Fruit fly (Drosophila melanogaster) whole organism, embryonic: ENCODE results near the gene PolG2.
A peak's percentile ranks its signal among the peaks of the same experiment; 100 is the strongest.

ENCODE experiments used
- Ada2b ChIP-seq: fragments of 200-800 bp; sonication (Bioruptor generic); IDR thresholded peaks from 2 replicates; pipeline ENCODE4 v1.3.6; 2022; ENCODE audit warnings: missing biosample characterization, missing genetic modification characterization
- Adf1 ChIP-seq: fragments of 200-800 bp; sonication (Bioruptor generic); IDR thresholded peaks from 2 replicates; pipeline ENCODE4 v1.3.6; 2022; ENCODE audit warnings: missing biosample characterization, missing genetic modification characterization
- Aef1 ChIP-seq: fragments of 200-800 bp; sonication (Bioruptor generic); IDR thresholded peaks from 3 replicates; pipeline ENCODE4 v1.3.6; 2022; ENCODE audit warnings: missing biosample characterization, missing genetic modification characterization
- Blimp-1 ChIP-seq: fragments of 200-800 bp; sonication (Bioruptor generic); optimal IDR thresholded peaks from 3 replicates; lab custom pipeline; 2018; ENCODE audit warnings: missing biosample characterization, missing genetic modification characterization, mild to moderate bottlenecking, moderate library complexity, missing genetic modification reagents
- CG12236 ChIP-seq: fragments of 200-800 bp; sonication (Bioruptor generic); optimal IDR thresholded peaks from 2 replicates; lab custom pipeline; 2016; ENCODE audit warnings: missing biosample characterization, missing genetic modification characterization
- CG12299 ChIP-seq: fragments of 200-800 bp; sonication (Bioruptor generic); optimal IDR thresholded peaks from 2 replicates; lab custom pipeline; 2018; ENCODE audit warnings: missing biosample characterization, mild to moderate bottlenecking, missing genetic modification characterization
- CG13624 ChIP-seq: fragments of 200-800 bp; sonication (Bioruptor generic); optimal IDR thresholded peaks from 2 replicates; lab custom pipeline; 2016; ENCODE audit warnings: missing biosample characterization, missing genetic modification characterization
- CG17186 ChIP-seq: fragments of 200-800 bp; sonication (Bioruptor generic); optimal IDR thresholded peaks from 3 replicates; lab custom pipeline; 2017; ENCODE audit warnings: missing biosample characterization, missing genetic modification reagents, missing genetic modification characterization
- CG17359 ChIP-seq: fragments of 200-800 bp; sonication (Bioruptor generic); optimal IDR thresholded peaks from 3 replicates; lab custom pipeline; 2018; ENCODE audit warnings: missing biosample characterization, mild to moderate bottlenecking, missing genetic modification characterization, moderate library complexity
- CG17568 ChIP-seq: fragments of 200-800 bp; sonication (Bioruptor generic); optimal IDR thresholded peaks from 2 replicates; lab custom pipeline; 2018; ENCODE audit warnings: missing biosample characterization, mild to moderate bottlenecking, missing genetic modification characterization, moderate library complexity
- CG18476 ChIP-seq: fragments of 200-800 bp; sonication (Bioruptor generic); optimal IDR thresholded peaks from 2 replicates; lab custom pipeline; 2016; ENCODE audit warnings: missing biosample characterization, mild to moderate bottlenecking, missing genetic modification characterization
- CG2678 ChIP-seq: fragments of 200-800 bp; sonication (Bioruptor generic); optimal IDR thresholded peaks from 3 replicates; lab custom pipeline; 2019; ENCODE audit warnings: missing biosample characterization, mild to moderate bottlenecking, missing genetic modification characterization, moderate library complexity
- CG31388 ChIP-seq: fragments of 200-800 bp; sonication (Bioruptor generic); optimal IDR thresholded peaks from 2 replicates; lab custom pipeline; 2016; ENCODE audit warnings: missing biosample characterization, missing genetic modification characterization
- CG34376 ChIP-seq: fragments of 200-800 bp; sonication (Bioruptor generic); optimal IDR thresholded peaks from 2 replicates; lab custom pipeline; 2018; ENCODE audit warnings: missing biosample characterization, mild to moderate bottlenecking, missing genetic modification characterization
- CG5953 ChIP-seq: fragments of 200-800 bp; sonication (Bioruptor generic); IDR thresholded peaks from 2 replicates; pipeline ENCODE4 v1.3.6; 2022; ENCODE audit warnings: missing biosample characterization, missing genetic modification characterization
- CG6254 ChIP-seq: fragments of 200-800 bp; sonication (Bioruptor generic); optimal IDR thresholded peaks from 3 replicates; lab custom pipeline; 2017; ENCODE audit warnings: mild to moderate bottlenecking, missing biosample characterization, missing genetic modification reagents, missing genetic modification characterization
- CG7987 ChIP-seq: fragments of 200-800 bp; sonication (Bioruptor generic); optimal IDR thresholded peaks from 2 replicates; lab custom pipeline; 2018; ENCODE audit warnings: missing biosample characterization, mild to moderate bottlenecking, missing genetic modification characterization, moderate library complexity
- CG9215 ChIP-seq: fragments of 200-800 bp; sonication (Bioruptor generic); IDR thresholded peaks from 2 replicates; pipeline ENCODE4 v1.3.6; 2022; ENCODE audit warnings: missing biosample characterization, missing genetic modification characterization
- CG9876 ChIP-seq: fragments of 200-800 bp; sonication (Bioruptor generic); optimal IDR thresholded peaks from 2 replicates; lab custom pipeline; 2016; ENCODE audit warnings: missing biosample characterization, missing genetic modification characterization
- D ChIP-seq, 2 experiments: fragments of 200-800 bp in 1 of 2; fragments of >200 bp in 1 of 2; sonication (Bioruptor generic) in 1 of 2; optimal IDR thresholded peaks; 2 replicates in 1 of 2; 3 replicates in 1 of 2; lab custom pipeline; 2017; ENCODE audit warnings: mild to moderate bottlenecking in 1 of 2, missing biosample characterization in 1 of 2, missing genetic modification characterization in 1 of 2, missing genetic modification reagents in 1 of 2
- Dll ChIP-seq: fragments of 200-800 bp; sonication (Bioruptor generic); IDR thresholded peaks from 4 replicates; pipeline ENCODE4 v1.3.6; 2022; ENCODE audit warnings: missing biosample characterization, missing genetic modification characterization; ENCODE audit not compliant: partially characterized antibody
- Fer3 ChIP-seq: fragments of 200-800 bp; sonication (Bioruptor generic); optimal IDR thresholded peaks from 2 replicates; lab custom pipeline; 2018; ENCODE audit warnings: missing biosample characterization, mild to moderate bottlenecking, missing genetic modification characterization, moderate library complexity
- HHEX ChIP-seq: fragments of 200-800 bp; sonication (Bioruptor generic); optimal IDR thresholded peaks from 3 replicates; lab custom pipeline; 2017; ENCODE audit warnings: missing biosample characterization, mild to moderate bottlenecking, missing genetic modification characterization, missing genetic modification reagents
- HLH3B ChIP-seq: fragments of 200-800 bp; sonication (Bioruptor generic); IDR thresholded peaks from 2 replicates; pipeline ENCODE4 v1.3.6; 2022; ENCODE audit warnings: missing biosample characterization, missing genetic modification characterization
- Hey ChIP-seq: fragments of 200-800 bp; sonication (Bioruptor generic); optimal IDR thresholded peaks from 3 replicates; lab custom pipeline; 2018; ENCODE audit warnings: missing biosample characterization, mild to moderate bottlenecking, missing genetic modification characterization
- Hmx ChIP-seq: fragments of 200-800 bp; sonication (Bioruptor generic); optimal IDR thresholded peaks from 2 replicates; lab custom pipeline; 2016; ENCODE audit warnings: missing biosample characterization, missing genetic modification characterization
- Hr51 ChIP-seq, 2 experiments: fragments of 200-800 bp; sonication (Bioruptor generic); optimal IDR thresholded peaks; 2 replicates in 1 of 2; 3 replicates in 1 of 2; lab custom pipeline; 2016 to 2018; ENCODE audit warnings: missing biosample characterization in 2 of 2, missing genetic modification characterization in 2 of 2, mild to moderate bottlenecking in 1 of 2, moderate library complexity in 1 of 2
- Hsf ChIP-seq: fragments of 200-800 bp; sonication (Bioruptor generic); optimal IDR thresholded peaks from 3 replicates; lab custom pipeline; 2016; ENCODE audit warnings: missing biosample characterization, missing genetic modification characterization
- NfI ChIP-seq: fragments of 200-800 bp; sonication (Bioruptor generic); optimal IDR thresholded peaks from 3 replicates; lab custom pipeline; 2018; ENCODE audit warnings: missing biosample characterization, mild to moderate bottlenecking, missing genetic modification characterization, moderate library complexity
- Scr ChIP-seq: fragments of 200-800 bp; sonication (Bioruptor generic); IDR thresholded peaks from 2 replicates; pipeline ENCODE4 v1.3.6; 2022; ENCODE audit warnings: missing biosample characterization, missing genetic modification characterization; ENCODE audit not compliant: partially characterized antibody
- Tbp ChIP-seq: fragments of >200 bp; optimal IDR thresholded peaks from 2 replicates; lab custom pipeline; 2018; ENCODE audit warnings: missing biosample characterization, missing genetic modification characterization
- ase ChIP-seq: fragments of 200-800 bp; sonication (Bioruptor generic); IDR thresholded peaks from 3 replicates; pipeline ENCODE4 v1.3.6; 2022; ENCODE audit warnings: missing biosample characterization, missing genetic modification characterization
- bcd ChIP-seq: fragments of 200-800 bp; sonication (Bioruptor generic); optimal IDR thresholded peaks from 2 replicates; lab custom pipeline; 2017; ENCODE audit warnings: missing biosample characterization, mild to moderate bottlenecking, missing genetic modification characterization
- br ChIP-seq: fragments of >200 bp; optimal IDR thresholded peaks from 2 replicates; lab custom pipeline; 2017
- croc ChIP-seq: fragments of 200-800 bp; sonication (Bioruptor generic); conservative IDR thresholded peaks from 3 replicates; pipeline ENCODE4 v1.3.6; 2022; ENCODE audit warnings: missing biosample characterization, missing genetic modification characterization
- da ChIP-seq: fragments of 200-800 bp; sonication (Bioruptor generic); optimal IDR thresholded peaks from 2 replicates; lab custom pipeline; 2016; ENCODE audit warnings: missing biosample characterization, missing genetic modification characterization
- esg ChIP-seq: fragments of 200-800 bp; sonication (Bioruptor generic); conservative IDR thresholded peaks from 2 replicates; pipeline ENCODE4 v1.3.6; 2022; ENCODE audit warnings: missing biosample characterization, missing genetic modification characterization
- fd64A ChIP-seq: fragments of 200-800 bp; sonication (Bioruptor generic); optimal IDR thresholded peaks from 3 replicates; lab custom pipeline; 2018; ENCODE audit warnings: missing biosample characterization, mild to moderate bottlenecking, missing genetic modification characterization
- gcm2 ChIP-seq: fragments of 200-800 bp; sonication (Bioruptor generic); optimal IDR thresholded peaks from 2 replicates; lab custom pipeline; 2016; ENCODE audit warnings: missing biosample characterization, missing genetic modification characterization
- gfzf ChIP-seq: fragments of 200-800 bp; sonication (Bioruptor generic); optimal IDR thresholded peaks from 2 replicates; lab custom pipeline; 2016; ENCODE audit warnings: missing biosample characterization, mild to moderate bottlenecking, missing genetic modification characterization, moderate library complexity
- h ChIP-seq: fragments of >200 bp; optimal IDR thresholded peaks from 2 replicates; lab custom pipeline; 2017
- insv ChIP-seq, 2 experiments: fragments of 200-800 bp; sonication (Bioruptor generic); optimal IDR thresholded peaks; 3 replicates each; lab custom pipeline; 2016 to 2018; ENCODE audit warnings: missing biosample characterization in 2 of 2, missing genetic modification characterization in 2 of 2
- kah ChIP-seq: fragments of 200-800 bp; sonication (Bioruptor generic); optimal IDR thresholded peaks from 2 replicates; lab custom pipeline; 2018; ENCODE audit warnings: missing biosample characterization, mild to moderate bottlenecking, missing genetic modification characterization
- lmd ChIP-seq: fragments of 200-800 bp; sonication (Bioruptor generic); IDR thresholded peaks from 2 replicates; pipeline ENCODE4 v1.3.6; 2022; ENCODE audit warnings: missing biosample characterization, missing genetic modification characterization
- mam ChIP-seq: fragments of 200-800 bp; sonication (Bioruptor generic); optimal IDR thresholded peaks from 3 replicates; lab custom pipeline; 2016; ENCODE audit warnings: missing biosample characterization, missing genetic modification characterization
- phol ChIP-seq: fragments of 200-800 bp; sonication (Bioruptor generic); optimal IDR thresholded peaks from 3 replicates; lab custom pipeline; 2018; ENCODE audit warnings: missing biosample characterization, mild to moderate bottlenecking, missing genetic modification characterization, moderate library complexity
- sug ChIP-seq: fragments of 200-800 bp; optimal IDR thresholded peaks from 2 replicates; lab custom pipeline; 2019; ENCODE audit warnings: missing biosample characterization, mild to moderate bottlenecking, missing genetic modification characterization, moderate library complexity
- unc-4 ChIP-seq: fragments of 200-800 bp; sonication (Bioruptor generic); IDR thresholded peaks from 2 replicates; pipeline ENCODE4 v1.3.6; 2022; ENCODE audit warnings: missing biosample characterization, missing genetic modification characterization; ENCODE audit not compliant: partially characterized antibody
- unpg ChIP-seq: fragments of 200-800 bp; sonication (Bioruptor generic); optimal IDR thresholded peaks from 3 replicates; lab custom pipeline; 2018; ENCODE audit warnings: missing biosample characterization, mild to moderate bottlenecking, missing genetic modification characterization, moderate library complexity
- wor ChIP-seq: fragments of 200-800 bp; sonication (Bioruptor generic); IDR thresholded peaks from 2 replicates; pipeline ENCODE4 v1.3.6; 2022; ENCODE audit warnings: missing biosample characterization, missing genetic modification characterization
- zen ChIP-seq: fragments of 200-800 bp; sonication (Bioruptor generic); optimal IDR thresholded peaks from 3 replicates; lab custom pipeline; 2018; ENCODE audit warnings: missing biosample characterization, mild to moderate bottlenecking, missing genetic modification characterization, moderate library complexity

The PolG2 gene

dm6 chr2L:13833058-13833457 is at the start of gene PolG2, which contains the start of the genes GatC and Polr2C (continued):
- TF ChIP-seq Blimp-1 (GFP tag; lab: Kevin White, UChicago) (no peak), CG12299 (tag; lab: Kevin White, UChicago) (peak; percentile 64), HLH3B (no peak; the same call in 1 of the 2 replicates), Adf1 (GFP tag; lab: Robert Waterston, UW) (0 out of 2 replicates have a peak, but pooled peaks have one; percentile 25), NfI (peak; percentile 60), unpg (GFP tag; lab: Kevin White, UChicago) (no peak), Dll (GFP tag; lab: Robert Waterston, UW) (peak; percentile 80), CG18476 (no peak), CG13624 (GFP tag; lab: Kevin White, UChicago) (peak; percentile 36), CG6254 (GFP tag; lab: Kevin White, UChicago) (no peak), kah (GFP tag; lab: Kevin White, UChicago) (no peak), CG5953 (GFP tag; lab: Robert Waterston, UW) (no peak), unc-4 (peak; percentile 81), CG17568 (GFP tag; lab: Kevin White, UChicago) (no peak), Tbp (no peak), CG31388 (GFP tag; lab: Kevin White, UChicago) (no peak), CG17359 (no peak), Scr (GFP tag; lab: Robert Waterston, UW) (peak; percentile 79), sug (peak; percentile 52), CG9876 (GFP tag; lab: Kevin White, UChicago) (no peak), HHEX (GFP tag; lab: Kevin White, UChicago) (no peak), Aef1 (GFP tag; lab: Robert Waterston, UW) (no peak), Hmx (GFP tag; lab: Kevin White, UChicago) (no peak), CG12236 (no peak), zen (tag; lab: Kevin White, UChicago) (no peak), fd64A (no peak), h (no peak), bcd (GFP tag; lab: Kevin White, UChicago) (no peak), Hr51 (GFP tag; optimal IDR thresholded peaks at IDR 0.05; lab: Kevin White, UChicago) (no peak), Fer3 (tag; lab: Kevin White, UChicago) (no peak), ase (GFP tag; lab: Robert Waterston, UW) (no peak), mam (GFP tag; lab: Kevin White, UChicago) (peak; percentile 63), da (GFP tag; lab: Kevin White, UChicago) (peak; percentile 49), CG7987 (GFP tag; lab: Kevin White, UChicago) (no peak), CG34376 (no peak), CG9215 (GFP tag; lab: Robert Waterston, UW) (peak; percentile 39; the same call in 1 of the 2 replicates), phol (tag; lab: Kevin White, UChicago) (peak; percentile 55), Hey (tag; lab: Kevin White, UChicago) (no peak), wor (no peak), esg (GFP tag; lab: Robert Waterston, UW) (peak; percentile 37; the same call in 1 of the 2 replicates), lmd (GFP tag; lab: Robert Waterston, UW) (peak; percentile 41; the same call in 1 of the 2 replicates), croc (GFP tag; lab: Robert Waterston, UW) (no peak), CG2678 (tag; lab: Kevin White, UChicago) (no peak), insv (GFP tag; optimal IDR thresholded peaks at IDR 0.05; lab: Kevin White, UChicago) (peak in 1 of 2 experiments; percentile 46), D (optimal IDR thresholded peaks at IDR 0.05; lab: Kevin White, UChicago) (no peak), D (GFP tag; optimal IDR thresholded peaks at IDR 0.05; lab: Kevin White, UChicago) (no peak), CG17186 (peak; percentile 63), Ada2b (GFP tag; lab: Robert Waterston, UW) (peak; percentile 48; the same call in 1 of the 2 replicates), gfzf (peak; percentile 52), br (lab: Kevin White, UChicago) (no peak), Hsf (GFP tag; lab: Kevin White, UChicago) (peak; percentile 37), gcm2 (GFP tag; lab: Kevin White, UChicago) (no peak)
